Worm (Caenorhabditis elegans): ENCODE data around the gene D1014.4.

DNA sequence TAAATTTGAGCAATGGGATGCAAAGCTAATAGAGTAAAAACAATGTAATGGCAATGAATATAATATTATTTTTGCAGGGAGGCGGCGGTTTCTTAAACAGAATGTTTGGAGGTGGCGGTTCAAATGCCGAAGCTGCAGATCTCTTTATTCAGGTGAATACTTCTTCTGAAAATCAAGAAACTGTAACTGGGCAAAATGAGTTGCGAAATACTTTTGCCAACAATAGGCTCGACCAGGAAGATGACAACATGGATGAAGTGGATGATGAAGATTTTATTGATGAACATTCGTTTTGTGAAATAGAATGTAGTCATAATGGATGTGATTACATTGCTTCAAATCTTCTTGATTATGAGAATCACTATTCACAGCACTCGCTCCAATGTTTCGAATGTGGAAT lies 2.2 kb upstream of the D1014.4 start:
- TF ChIP-seq ztf-4 (tag; optimal IDR thresholded peaks at IDR 0.05) = no peak
- TF ChIP-seq elt-2 (tag; optimal IDR thresholded peaks at IDR 0.05) = no peak
- TF ChIP-seq fos-1 (tag; optimal IDR thresholded peaks at IDR 0.05) = no peak
